Fruit fly (Drosophila melanogaster) whole organism, embryonic: ENCODE measurements around the gene CG9550.

Source experiments
- CG13287 ChIP-seq: fragments of 200-800 bp; sonication (Bioruptor generic); IDR thresholded peaks from 2 replicates; pipeline ENCODE4 v1.3.6; 2022; ENCODE audit warnings: missing biosample characterization, missing genetic modification characterization; ENCODE audit not compliant: partially characterized antibody
- CG4617 ChIP-seq: fragments of 200-800 bp; sonication (Bioruptor generic); optimal IDR thresholded peaks from 3 replicates; lab custom pipeline; 2016; ENCODE audit warnings: missing biosample characterization, missing genetic modification characterization, borderline replicate concordance
- HLH3B ChIP-seq: fragments of 200-800 bp; sonication (Bioruptor generic); IDR thresholded peaks from 2 replicates; pipeline ENCODE4 v1.3.6; 2022; ENCODE audit warnings: missing biosample characterization, missing genetic modification characterization

DNA sequence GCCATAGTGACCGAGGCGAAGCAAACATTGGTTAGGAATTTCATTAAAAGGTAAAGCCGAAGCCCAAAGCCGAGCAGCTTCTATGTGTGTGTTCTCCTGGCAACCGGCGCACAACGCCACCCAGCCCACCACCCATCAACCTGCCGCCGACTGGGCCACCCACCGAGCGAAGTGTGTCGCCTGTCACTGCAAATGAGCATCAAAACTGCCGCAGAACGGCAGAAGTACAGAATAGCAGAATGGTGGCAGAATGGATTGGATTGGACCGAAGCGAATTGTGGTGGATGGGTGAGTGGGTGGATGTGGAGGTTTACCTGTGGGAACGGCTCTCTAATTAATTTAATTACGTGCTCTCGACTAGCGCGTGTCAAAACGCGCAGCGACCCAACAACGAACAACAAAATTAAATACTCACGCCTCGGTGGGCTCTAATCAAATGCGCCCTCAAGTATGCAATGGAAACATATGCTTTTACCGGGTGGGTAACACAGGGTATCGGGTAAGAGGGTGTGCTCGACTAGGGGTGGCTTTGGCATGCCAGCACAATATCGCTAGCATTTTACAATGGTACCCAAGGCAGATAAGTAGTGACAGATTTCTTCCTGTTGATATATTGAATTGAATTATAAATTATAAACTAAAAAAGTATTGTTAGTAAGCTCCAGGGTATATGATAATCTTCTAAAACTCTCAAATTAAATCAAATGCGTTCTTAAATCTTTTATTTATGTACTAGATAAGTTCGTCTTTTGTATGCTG, 42.9 kb downstream of the CG9550 start:
- TF ChIP-seq CG13287 (GFP tag; lab: Robert Waterston, UW) (no peak), CG4617 (GFP tag; lab: Kevin White, UChicago) (no peak), HLH3B (GFP tag; lab: Robert Waterston, UW) (no peak)
